Worm (Caenorhabditis elegans): Measurements from ENCODE around the gene F22E5.22.
"Not testable (repeated sequence)": the region's sequence is repeated elsewhere in the genome, so short reads cannot be mapped to it uniquely, and the experiment has no call there.

Gene F22E5.22

ce11 chrII:2637359-2637758, 28.3 kb upstream of the F22E5.22 start, which contains the start of gene F22E5.21:
Gene F22E5.21 (minus strand): TSS chrII:2637459.
- no peak for TF ChIP-seq tab-1 (GFP tag; IDR thresholded peaks at IDR 0.05)
- no peak for TF ChIP-seq flt-1 (GFP tag; IDR thresholded peaks at IDR 0.05)
- TF ChIP-seq ztf-23 (GFP tag; IDR thresholded peaks at IDR 0.05), result no peak
- TF ChIP-seq cog-1 (tag; optimal IDR thresholded peaks at IDR 0.05), result no peak
- TF ChIP-seq ztf-29 (GFP tag; IDR thresholded peaks at IDR 0.05), result no peak
- no peak for TF ChIP-seq med-1 (GFP tag; optimal IDR thresholded peaks at IDR 0.05; ENCODE audit: insufficient read depth)

ce11 chrII:2638062-2638461, 27.6 kb upstream of the F22E5.22 start, which contains the start of gene F22E5.9:
Gene F22E5.9 (plus strand): TSS chrII:2638388.
- TF ChIP-seq tab-1 (GFP tag; IDR thresholded peaks at IDR 0.05), result no peak
- TF ChIP-seq cog-1 (tag; optimal IDR thresholded peaks at IDR 0.05), result no peak
- no peak for TF ChIP-seq med-1 (GFP tag; optimal IDR thresholded peaks at IDR 0.05; ENCODE audit: insufficient read depth)
- TF ChIP-seq flt-1 (GFP tag; IDR thresholded peaks at IDR 0.05), result no peak
- TF ChIP-seq T22C8.4 (GFP tag; IDR thresholded peaks at IDR 0.05), result no peak
- no peak for TF ChIP-seq klf-2 (GFP tag; conservative IDR thresholded peaks at IDR 0.05)
- TF ChIP-seq ref-1 (GFP tag; conservative IDR thresholded peaks at IDR 0.05), result no peak
- no peak for TF ChIP-seq ztf-23 (GFP tag; IDR thresholded peaks at IDR 0.05)
- TF ChIP-seq ztf-29 (GFP tag; IDR thresholded peaks at IDR 0.05), result no peak

- not testable (repeated sequence) for TF ChIP-seq ref-1 (GFP tag; conservative IDR thresholded peaks at IDR 0.05); T22C8.4 (GFP tag; IDR thresholded peaks at IDR 0.05); ztf-29 (GFP tag; IDR thresholded peaks at IDR 0.05)
Measured at ce11 chrII:2639401-2640088, 26.2 kb upstream of the F22E5.22 start, which contains the start of gene F22E5.8. Gene F22E5.8 (plus strand): TSS chrII:2640038.

ce11 chrII:2640982-2641381, 24.7 kb upstream of the F22E5.22 start, which contains the start of gene F22E5.23:
Gene F22E5.23 (plus strand): TSS chrII:2641282.
- TF ChIP-seq cog-1 (tag; optimal IDR thresholded peaks at IDR 0.05), result no peak
- TF ChIP-seq ref-1 (GFP tag; conservative IDR thresholded peaks at IDR 0.05), result no peak
- TF ChIP-seq ztf-23 (GFP tag; IDR thresholded peaks at IDR 0.05), result no peak
- TF ChIP-seq klf-2 (GFP tag; conservative IDR thresholded peaks at IDR 0.05), result no peak
- no peak for TF ChIP-seq ztf-29 (GFP tag; IDR thresholded peaks at IDR 0.05)
- no peak for TF ChIP-seq T22C8.4 (GFP tag; IDR thresholded peaks at IDR 0.05)
- no peak for TF ChIP-seq flt-1 (GFP tag; IDR thresholded peaks at IDR 0.05)
- no peak for TF ChIP-seq med-1 (GFP tag; optimal IDR thresholded peaks at IDR 0.05; ENCODE audit: insufficient read depth)
- no peak for TF ChIP-seq tab-1 (GFP tag; IDR thresholded peaks at IDR 0.05)

ce11 chrII:2641777-2642176, 23.9 kb upstream of the F22E5.22 start, which contains the start of gene F22E5.7:
Gene F22E5.7 (plus strand): TSS chrII:2642077.
- TF ChIP-seq flt-1 (GFP tag; IDR thresholded peaks at IDR 0.05) (no peak), tab-1 (GFP tag; IDR thresholded peaks at IDR 0.05) (no peak), T22C8.4 (GFP tag; IDR thresholded peaks at IDR 0.05) (no peak), ztf-29 (GFP tag; IDR thresholded peaks at IDR 0.05) (no peak), med-1 (GFP tag; optimal IDR thresholded peaks at IDR 0.05; ENCODE audit: insufficient read depth) (no peak), ref-1 (GFP tag; conservative IDR thresholded peaks at IDR 0.05) (no peak), klf-2 (GFP tag; conservative IDR thresholded peaks at IDR 0.05) (no peak), cog-1 (tag; optimal IDR thresholded peaks at IDR 0.05) (no peak), ztf-23 (GFP tag; IDR thresholded peaks at IDR 0.05) (no peak)

- TF ChIP-seq cog-1 (tag; optimal IDR thresholded peaks at IDR 0.05), result no peak
- no peak for TF ChIP-seq T22C8.4 (GFP tag; IDR thresholded peaks at IDR 0.05)
- TF ChIP-seq ztf-23 (GFP tag; IDR thresholded peaks at IDR 0.05), result no peak
- TF ChIP-seq flt-1 (GFP tag; IDR thresholded peaks at IDR 0.05), result no peak
- TF ChIP-seq med-1 (GFP tag; optimal IDR thresholded peaks at IDR 0.05; ENCODE audit: insufficient read depth), result no peak
- TF ChIP-seq ztf-29 (GFP tag; IDR thresholded peaks at IDR 0.05), result no peak
- TF ChIP-seq ref-1 (GFP tag; conservative IDR thresholded peaks at IDR 0.05), result no peak
- TF ChIP-seq klf-2 (GFP tag; conservative IDR thresholded peaks at IDR 0.05), result no peak
- no peak for TF ChIP-seq tab-1 (GFP tag; IDR thresholded peaks at IDR 0.05)
Measured at ce11 chrII:2644498-2644897, 21.2 kb upstream of the F22E5.22 start, which contains the start of gene F22E5.11. Gene F22E5.11 (minus strand): TSS chrII:2644598.

ce11 chrII:2646756-2647155, 18.9 kb upstream of the F22E5.22 start, which contains the start of gene F22E5.12:
Gene F22E5.12 (minus strand): TSS chrII:2646856.
- not testable (repeated sequence) for TF ChIP-seq ztf-23 (GFP tag; IDR thresholded peaks at IDR 0.05); klf-2 (GFP tag; conservative IDR thresholded peaks at IDR 0.05); tab-1 (GFP tag; IDR thresholded peaks at IDR 0.05)

ce11 chrII:2649015-2649414, 16.7 kb upstream of the F22E5.22 start:
- TF ChIP-seq ref-1 (GFP tag; conservative IDR thresholded peaks at IDR 0.05) (no peak), cog-1 (tag; optimal IDR thresholded peaks at IDR 0.05) (no peak), med-1 (GFP tag; optimal IDR thresholded peaks at IDR 0.05; ENCODE audit: insufficient read depth) (no peak), ztf-29 (GFP tag; IDR thresholded peaks at IDR 0.05) (no peak), klf-2 (GFP tag; conservative IDR thresholded peaks at IDR 0.05) (no peak), ztf-23 (GFP tag; IDR thresholded peaks at IDR 0.05) (no peak), flt-1 (GFP tag; IDR thresholded peaks at IDR 0.05) (no peak), T22C8.4 (GFP tag; IDR thresholded peaks at IDR 0.05) (no peak), tab-1 (GFP tag; IDR thresholded peaks at IDR 0.05) (no peak)

ce11 chrII:2649539-2649938, 16.2 kb upstream of the F22E5.22 start, which contains the start of the genes F22E5.13 and F22E5.6:
Gene F22E5.13 (minus strand): TSS chrII:2649639.
Gene F22E5.6 (plus strand): TSS chrII:2649835.
- TF ChIP-seq tab-1 (GFP tag; IDR thresholded peaks at IDR 0.05) (no peak), T22C8.4 (GFP tag; IDR thresholded peaks at IDR 0.05) (no peak), klf-2 (GFP tag; conservative IDR thresholded peaks at IDR 0.05) (no peak), med-1 (GFP tag; optimal IDR thresholded peaks at IDR 0.05; ENCODE audit: insufficient read depth) (no peak), ref-1 (GFP tag; conservative IDR thresholded peaks at IDR 0.05) (no peak), ztf-29 (GFP tag; IDR thresholded peaks at IDR 0.05) (no peak), ztf-23 (GFP tag; IDR thresholded peaks at IDR 0.05) (no peak)

Data from whole organism, midembryonic.